Fruit fly (Drosophila melanogaster): ENCODE data around the gene CG12236.

The CG12236 gene

dm6 chrX:5900146-5901093 is 7.5 kb upstream of the CG12236 start, which contains the start of gene Act5C (continued):
- TF ChIP-seq CG30431 (GFP tag; optimal IDR thresholded peaks at IDR 0.05) (peak; percentile 93), CG9727 (GFP tag; optimal IDR thresholded peaks at IDR 0.05) (peak; percentile 96), exex (tag; optimal IDR thresholded peaks at IDR 0.05) (peak; percentile 69), jing (GFP tag; optimal IDR thresholded peaks at IDR 0.05) (peak; percentile 91), trem (tag; optimal IDR thresholded peaks at IDR 0.05) (peak; percentile 92), lola (GFP tag; optimal IDR thresholded peaks at IDR 0.05) (peak in 1 of 3 experiments; percentile 93), HLH4C (GFP tag; IDR thresholded peaks at IDR 0.05; ENCODE audit: partially characterized antibody) (no peak), gem (tag; optimal IDR thresholded peaks at IDR 0.05) (peak; percentile 97), Six4 (GFP tag; optimal IDR thresholded peaks at IDR 0.05) (peak; percentile 91), CG17359 (tag; optimal IDR thresholded peaks at IDR 0.05) (peak; percentile 95), CG15601 (tag; optimal IDR thresholded peaks at IDR 0.05) (peak; percentile 86), CG17802 (tag; optimal IDR thresholded peaks at IDR 0.05) (peak; percentile 88), sqz (GFP tag; optimal IDR thresholded peaks at IDR 0.05) (peak; percentile 71), nau (GFP tag; optimal IDR thresholded peaks at IDR 0.05) (peak; percentile 86), toy (GFP tag; IDR thresholded peaks at IDR 0.05) (peak; percentile 74), CG14965 (GFP tag; optimal IDR thresholded peaks at IDR 0.05; ENCODE audit: borderline replicate concordance) (peak; percentile 74), Fer1 (GFP tag; optimal IDR thresholded peaks at IDR 0.05) (peak; percentile 89), CG8924 (tag; optimal IDR thresholded peaks at IDR 0.05) (peak; percentile 94), CG31388 (GFP tag; optimal IDR thresholded peaks at IDR 0.05) (peak; percentile 74), CG2202 (tag; optimal IDR thresholded peaks at IDR 0.05) (peak; percentile 90), abd-A (tag; optimal IDR thresholded peaks at IDR 0.05) (peak; percentile 41), CG2116 (GFP tag; optimal IDR thresholded peaks at IDR 0.05) (peak; percentile 68), Max (GFP tag; optimal IDR thresholded peaks at IDR 0.05) (peak; percentile 91), CHES-1-like (GFP tag; optimal IDR thresholded peaks at IDR 0.05) (peak; percentile 94), dmrt99B (tag; optimal IDR thresholded peaks at IDR 0.05) (peak; percentile 95), CG10543 (GFP tag; optimal IDR thresholded peaks at IDR 0.05) (peak; percentile 66), CG4282 (GFP tag; optimal IDR thresholded peaks at IDR 0.05) (peak; percentile 79), CG16815 (GFP tag; optimal IDR thresholded peaks at IDR 0.05) (peak; percentile 92), tll (GFP tag; optimal IDR thresholded peaks at IDR 0.05) (peak in 1 of 2 experiments; percentile 53), CG43689 (GFP tag; IDR thresholded peaks at IDR 0.05) (peak; percentile 82), unpg (GFP tag; optimal IDR thresholded peaks at IDR 0.05) (peak; percentile 96), al (GFP tag; IDR thresholded peaks at IDR 0.05) (peak; percentile 85), z (GFP tag; IDR thresholded peaks at IDR 0.05) (peak; percentile 50; the same call in 1 of the 3 replicates), tin (GFP tag; optimal IDR thresholded peaks at IDR 0.05) (peak; percentile 94), hth (optimal IDR thresholded peaks at IDR 0.05) (no peak), usp (GFP tag; optimal IDR thresholded peaks at IDR 0.05) (no peak), lmd (GFP tag; IDR thresholded peaks at IDR 0.05) (peak; percentile 94), CG32772 (GFP tag; IDR thresholded peaks at IDR 0.05) (peak; percentile 90), shn (GFP tag; optimal IDR thresholded peaks at IDR 0.05) (peak; percentile 92), Bgb (GFP tag; IDR thresholded peaks at IDR 0.05; ENCODE audit: partially characterized antibody) (no peak; the same call in 1 of the 2 replicates), CG10321 (GFP tag; IDR thresholded peaks at IDR 0.05) (peak; percentile 67; the same call in 1 of the 2 replicates), CG10959 (GFP tag; IDR thresholded peaks at IDR 0.05) (peak; percentile 94), p53 (GFP tag; optimal IDR thresholded peaks at IDR 0.05) (peak; percentile 81), CG6254 (GFP tag; optimal IDR thresholded peaks at IDR 0.05) (peak; percentile 89), CG7556 (GFP tag; optimal IDR thresholded peaks at IDR 0.05) (peak; percentile 92), Ada2b (GFP tag; IDR thresholded peaks at IDR 0.05) (peak; percentile 94), vfl (GFP tag; optimal IDR thresholded peaks at IDR 0.05) (peak; percentile 79)

Data from whole organism, embryonic.